Worm (Caenorhabditis elegans): ENCODE measurements around the gene fbxb-92.

DNA sequence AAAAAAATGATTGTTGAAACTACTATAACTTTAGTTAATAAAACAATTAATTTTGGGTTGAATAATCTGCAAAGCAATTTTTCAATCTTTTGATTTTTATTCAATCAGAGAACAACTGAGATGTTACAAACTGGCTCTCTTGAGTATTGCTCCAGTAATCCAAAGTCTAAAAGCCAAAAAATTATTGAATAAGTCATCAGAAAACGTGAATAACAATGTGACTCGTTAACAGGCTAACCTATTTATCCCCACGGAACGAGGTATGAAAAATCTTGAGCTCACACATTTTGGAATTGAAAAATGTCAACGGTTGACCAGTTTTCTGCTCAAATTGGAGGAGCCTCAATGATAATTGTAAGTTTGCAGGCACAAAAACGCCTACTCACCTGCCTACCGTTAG, 10.2 kb upstream of the fbxb-92 start, which contains the start of gene srx-111:
- TF ChIP-seq snpc-4 (tag; optimal IDR thresholded peaks at IDR 0.05) = no peak
- no peak for TF ChIP-seq nhr-12 (tag; optimal IDR thresholded peaks at IDR 0.05)
- no peak for TF ChIP-seq unc-39 (tag; optimal IDR thresholded peaks at IDR 0.05)
- no peak for TF ChIP-seq fos-1 (tag; optimal IDR thresholded peaks at IDR 0.05)
- no peak for TF ChIP-seq ama-1 (optimal IDR thresholded peaks at IDR 0.05)
- TF ChIP-seq nhr-28 (tag; optimal IDR thresholded peaks at IDR 0.05) = no peak
- TF ChIP-seq nhr-11 (tag; optimal IDR thresholded peaks at IDR 0.05) = no peak
- no peak for TF ChIP-seq nhr-25 (tag; optimal IDR thresholded peaks at IDR 0.05)
